Worm (Caenorhabditis elegans): ENCODE measurements around the gene F13H8.11.

DNA sequence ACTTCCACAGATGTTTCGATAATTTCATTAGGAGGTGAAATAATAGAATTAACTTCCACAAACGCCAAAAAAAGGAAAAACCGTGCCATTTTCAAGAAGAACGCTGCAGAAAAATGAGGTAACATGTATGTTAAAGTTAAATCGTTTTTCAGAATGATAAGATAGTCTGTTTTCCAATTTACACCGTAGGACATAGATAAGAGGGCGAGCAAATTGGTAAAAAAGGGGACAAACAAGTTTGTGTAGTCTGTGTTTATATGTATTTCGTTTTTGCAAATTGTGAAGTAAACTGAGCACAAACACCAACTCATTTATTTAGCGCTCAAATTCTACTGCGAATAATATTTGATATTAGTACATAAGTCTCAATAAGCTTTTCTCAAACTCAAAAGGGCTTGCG, at the start of gene F13H8.11:
- no peak for TF ChIP-seq hmg-1.2 (GFP tag; IDR thresholded peaks at IDR 0.05)
- TF ChIP-seq Y79H2A.3 (GFP tag; conservative IDR thresholded peaks at IDR 0.05): no peak
- TF ChIP-seq snpc-4 (GFP tag; optimal IDR thresholded peaks at IDR 0.05): no peak
- no peak for TF ChIP-seq snpc-4 (tag; optimal IDR thresholded peaks at IDR 0.05)
- TF ChIP-seq sea-2 (GFP tag; IDR thresholded peaks at IDR 0.05): no peak
- TF ChIP-seq unc-62 (GFP tag; optimal IDR thresholded peaks at IDR 0.05): no peak
- no peak for TF ChIP-seq fkh-3 (tag; optimal IDR thresholded peaks at IDR 0.05)
- TF ChIP-seq lsy-27 (tag; optimal IDR thresholded peaks at IDR 0.05; ENCODE audit: borderline replicate concordance, insufficient read depth): no peak
- TF ChIP-seq ceh-100 (GFP tag; IDR thresholded peaks at IDR 0.05): no peak
- no peak for TF ChIP-seq dox-1 (GFP tag; IDR thresholded peaks at IDR 0.05)
- TF ChIP-seq ets-4 (GFP tag; optimal IDR thresholded peaks at IDR 0.05): no peak

Measured in whole organism, young adult.